Fruit fly (Drosophila melanogaster): ENCODE results near the gene CG31807.

- TF ChIP-seq EcR (GFP tag; optimal IDR thresholded peaks at IDR 0.05) (no peak), pan (optimal IDR thresholded peaks at IDR 0.05) (no peak), psq (optimal IDR thresholded peaks at IDR 0.05) (no peak), Dll (optimal IDR thresholded peaks at IDR 0.05) (no peak), CG8478 (optimal IDR thresholded peaks at IDR 0.05) (no peak)
These were observed 1.6 kb downstream of the CG31807 start, which contains the start of gene CG33552 for dm6 chr2L:16682203-16682602.

All from whole organism.